Fruit fly (Drosophila melanogaster) whole organism, prepupa: ENCODE measurements around the gene CG17141.
A peak's percentile ranks its signal among the peaks of the same experiment; 100 is the strongest.

Experiments
- Blimp-1 ChIP-seq: fragments of 200-800 bp; sonication (Bioruptor generic); optimal IDR thresholded peaks from 3 replicates; lab custom pipeline; 2017; ENCODE audit warnings: missing biosample characterization, missing genetic modification characterization, mild to moderate bottlenecking, moderate library complexity, missing genetic modification reagents
- CG10631 ChIP-seq: fragments of 200-800 bp; sonication (Bioruptor generic); optimal IDR thresholded peaks from 2 replicates; lab custom pipeline; 2016; ENCODE audit warnings: missing biosample characterization, missing genetic modification characterization
- CG10669 ChIP-seq: fragments of 200-800 bp; sonication (Bioruptor generic); optimal IDR thresholded peaks from 3 replicates; lab custom pipeline; 2018; ENCODE audit warnings: missing biosample characterization, mild to moderate bottlenecking, missing genetic modification characterization, moderate library complexity
- CG11294 ChIP-seq: fragments of 200-800 bp; sonication (Bioruptor generic); IDR thresholded peaks from 2 replicates; pipeline ENCODE4 v1.3.6; 2022; ENCODE audit warnings: missing biosample characterization, missing genetic modification characterization
- CG11762 ChIP-seq: fragments of 200-800 bp; sonication (Bioruptor generic); optimal IDR thresholded peaks from 3 replicates; lab custom pipeline; 2016; ENCODE audit warnings: missing biosample characterization, missing genetic modification characterization; ENCODE audit not compliant: insufficient read depth
- CG11902 ChIP-seq: fragments of 200-800 bp; sonication (Bioruptor generic); optimal IDR thresholded peaks from 3 replicates; lab custom pipeline; 2016; ENCODE audit warnings: missing biosample characterization, missing genetic modification characterization
- CG1621 ChIP-seq: fragments of 200-800 bp; sonication (Bioruptor generic); optimal IDR thresholded peaks from 3 replicates; lab custom pipeline; 2018; ENCODE audit warnings: missing biosample characterization, mild to moderate bottlenecking, missing genetic modification characterization
- CG16779 ChIP-seq: fragments of 200-800 bp; sonication (Bioruptor generic); optimal IDR thresholded peaks from 3 replicates; lab custom pipeline; 2017; ENCODE audit warnings: missing biosample characterization, mild to moderate bottlenecking, missing genetic modification characterization
- CG3032 ChIP-seq: fragments of 200-800 bp; optimal IDR thresholded peaks from 2 replicates; lab custom pipeline; 2019; ENCODE audit warnings: missing biosample characterization, mild to moderate bottlenecking, missing genetic modification characterization, moderate library complexity
- CG31627 ChIP-seq: fragments of 200-800 bp; sonication (Bioruptor generic); optimal IDR thresholded peaks from 3 replicates; lab custom pipeline; 2016; ENCODE audit warnings: missing biosample characterization, missing genetic modification characterization
- CG32006 ChIP-seq: fragments of 200-800 bp; sonication (Bioruptor generic); optimal IDR thresholded peaks from 3 replicates; lab custom pipeline; 2017; ENCODE audit warnings: missing biosample characterization, mild to moderate bottlenecking, missing genetic modification characterization
- CG34406 ChIP-seq: fragments of 200-800 bp; sonication (Bioruptor generic); optimal IDR thresholded peaks from 3 replicates; lab custom pipeline; 2016; ENCODE audit warnings: missing biosample characterization, missing genetic modification characterization
- CG3919 ChIP-seq: fragments of 200-800 bp; sonication (Bioruptor generic); optimal IDR thresholded peaks from 3 replicates; lab custom pipeline; 2016; ENCODE audit warnings: missing biosample characterization, missing genetic modification characterization
- CG4318 ChIP-seq: fragments of 200-800 bp; sonication (Bioruptor generic); optimal IDR thresholded peaks from 3 replicates; lab custom pipeline; 2017; ENCODE audit warnings: missing biosample characterization, mild to moderate bottlenecking, missing genetic modification characterization
- CG6163 ChIP-seq: fragments of 200-800 bp; sonication (Bioruptor generic); IDR thresholded peaks from 3 replicates; pipeline ENCODE4 v1.3.6; 2022; ENCODE audit warnings: missing biosample characterization, missing genetic modification characterization
- CG6276 ChIP-seq: fragments of 200-800 bp; sonication (Bioruptor generic); optimal IDR thresholded peaks from 2 replicates; lab custom pipeline; 2017; ENCODE audit warnings: missing biosample characterization, mild to moderate bottlenecking, missing genetic modification characterization
- CG6792 ChIP-seq: fragments of 200-800 bp; sonication (Bioruptor generic); optimal IDR thresholded peaks from 3 replicates; lab custom pipeline; 2016; ENCODE audit warnings: missing biosample characterization, missing genetic modification characterization
- CG6854 ChIP-seq: fragments of 200-800 bp; sonication (Bioruptor generic); optimal IDR thresholded peaks from 2 replicates; lab custom pipeline; 2017; ENCODE audit warnings: missing biosample characterization, mild to moderate bottlenecking, missing genetic modification characterization
- CG7368 ChIP-seq: fragments of 200-800 bp; sonication (Bioruptor generic); optimal IDR thresholded peaks from 3 replicates; lab custom pipeline; 2016; ENCODE audit warnings: missing biosample characterization, missing genetic modification characterization
- CG8119 ChIP-seq: fragments of 200-800 bp; sonication (Bioruptor generic); IDR thresholded peaks from 3 replicates; pipeline ENCODE4 v1.3.6; 2022; ENCODE audit warnings: missing biosample characterization, missing genetic modification characterization
- CG8319 ChIP-seq: fragments of 200-800 bp; sonication (Bioruptor generic); optimal IDR thresholded peaks from 3 replicates; lab custom pipeline; 2016; ENCODE audit warnings: missing biosample characterization, missing genetic modification characterization
- CG8632 ChIP-seq: fragments of 200-800 bp; sonication (Bioruptor generic); optimal IDR thresholded peaks from 3 replicates; lab custom pipeline; 2016; ENCODE audit warnings: missing biosample characterization, missing genetic modification characterization
- Eip75B ChIP-seq: fragments of 200-800 bp; sonication (Bioruptor generic); optimal IDR thresholded peaks from 3 replicates; lab custom pipeline; 2016; ENCODE audit warnings: missing biosample characterization, missing genetic modification characterization
- Eip78C ChIP-seq: fragments of 200-800 bp; sonication (Bioruptor generic); peaks from one replicate; lab custom pipeline; 2016; ENCODE audit warnings: missing biosample characterization, missing genetic modification characterization
- Eip93F ChIP-seq: fragments of 200-800 bp; sonication (Bioruptor generic); optimal IDR thresholded peaks from 2 replicates; lab custom pipeline; 2016; ENCODE audit warnings: missing biosample characterization, mild to moderate bottlenecking, missing genetic modification characterization
- Ets21C ChIP-seq: fragments of 200-800 bp; sonication (Bioruptor generic); optimal IDR thresholded peaks from 3 replicates; lab custom pipeline; 2016; ENCODE audit warnings: missing biosample characterization, missing genetic modification characterization
- Gug ChIP-seq: fragments of 200-800 bp; sonication (Bioruptor generic); IDR thresholded peaks from 2 replicates; pipeline ENCODE4 v1.3.6; 2022; ENCODE audit warnings: missing biosample characterization, missing genetic modification characterization
- Hr38 ChIP-seq: sonication (Bioruptor generic); optimal IDR thresholded peaks from 2 replicates; lab custom pipeline; 2016; ENCODE audit warnings: missing biosample characterization, missing genetic modification characterization
- Hr39 ChIP-seq: fragments of 200-800 bp; sonication (Bioruptor generic); optimal IDR thresholded peaks from 2 replicates; lab custom pipeline; 2016; ENCODE audit warnings: missing biosample characterization, missing genetic modification characterization
- Hr4 ChIP-seq: fragments of 200-800 bp; sonication (Bioruptor generic); optimal IDR thresholded peaks from 3 replicates; lab custom pipeline; 2016; ENCODE audit warnings: missing biosample characterization, missing genetic modification characterization
- Lpt ChIP-seq: fragments of 200-800 bp; sonication (Bioruptor generic); optimal IDR thresholded peaks from 3 replicates; lab custom pipeline; 2016; ENCODE audit warnings: missing biosample characterization, missing genetic modification characterization
- Smox ChIP-seq: fragments of 200-800 bp; sonication (Bioruptor generic); optimal IDR thresholded peaks from 3 replicates; lab custom pipeline; 2016; ENCODE audit warnings: missing biosample characterization, missing genetic modification characterization
- Sox14 ChIP-seq: fragments of 200-800 bp; sonication (Bioruptor generic); optimal IDR thresholded peaks from 3 replicates; lab custom pipeline; 2016; ENCODE audit warnings: missing biosample characterization, missing genetic modification characterization
- Sox15 ChIP-seq: fragments of 200-800 bp; sonication (Bioruptor generic); optimal IDR thresholded peaks from 3 replicates; lab custom pipeline; 2016; ENCODE audit warnings: missing biosample characterization, missing genetic modification characterization
- achi ChIP-seq: fragments of 200-800 bp; sonication (Bioruptor generic); optimal IDR thresholded peaks from 3 replicates; lab custom pipeline; 2016; ENCODE audit warnings: missing biosample characterization, missing genetic modification characterization
- acj6 ChIP-seq: fragments of 200-800 bp; sonication (Bioruptor generic); optimal IDR thresholded peaks from 3 replicates; lab custom pipeline; 2016; ENCODE audit warnings: missing biosample characterization, missing genetic modification characterization
- cyc ChIP-seq: fragments of 200-800 bp; sonication (Bioruptor generic); optimal IDR thresholded peaks from 3 replicates; lab custom pipeline; 2016; ENCODE audit warnings: missing biosample characterization, missing genetic modification characterization
- dac ChIP-seq: fragments of 200-800 bp; sonication (Bioruptor generic); optimal IDR thresholded peaks from 2 replicates; lab custom pipeline; 2017; ENCODE audit warnings: missing biosample characterization, mild to moderate bottlenecking, missing genetic modification characterization
- dsx ChIP-seq: fragments of 200-800 bp; optimal IDR thresholded peaks from 3 replicates; lab custom pipeline; 2019; ENCODE audit warnings: missing biosample characterization, mild to moderate bottlenecking, missing genetic modification characterization, moderate library complexity; ENCODE audit not compliant: poor library complexity, severe bottlenecking
- esn ChIP-seq: fragments of 200-800 bp; sonication (Bioruptor generic); optimal IDR thresholded peaks from 2 replicates; lab custom pipeline; 2016; ENCODE audit warnings: missing biosample characterization, mild to moderate bottlenecking, missing genetic modification characterization, moderate library complexity
- fd59A ChIP-seq: fragments of 200-800 bp; sonication (Bioruptor generic); optimal IDR thresholded peaks from 2 replicates; lab custom pipeline; 2017; ENCODE audit warnings: missing biosample characterization, mild to moderate bottlenecking, missing genetic modification characterization, missing genetic modification reagents
- lz ChIP-seq: fragments of 200-800 bp; sonication (Bioruptor generic); optimal IDR thresholded peaks from 3 replicates; lab custom pipeline; 2016; ENCODE audit warnings: missing biosample characterization, missing genetic modification characterization
- net ChIP-seq: fragments of 200-800 bp; sonication (Bioruptor generic); optimal IDR thresholded peaks from 3 replicates; lab custom pipeline; 2016; ENCODE audit warnings: missing biosample characterization, missing genetic modification characterization
- pdm3 ChIP-seq: fragments of 200-800 bp; sonication (Bioruptor generic); optimal IDR thresholded peaks from 3 replicates; lab custom pipeline; 2016; ENCODE audit warnings: missing biosample characterization, missing genetic modification characterization
- spab ChIP-seq: fragments of 200-800 bp; sonication (Bioruptor generic); optimal IDR thresholded peaks from 2 replicates; lab custom pipeline; 2017; ENCODE audit warnings: missing biosample characterization, mild to moderate bottlenecking, missing genetic modification characterization, missing genetic modification reagents
- svp ChIP-seq: fragments of 200-800 bp; sonication (Bioruptor generic); peaks from one replicate; lab custom pipeline; 2016; ENCODE audit warnings: missing biosample characterization, missing genetic modification characterization
- topi ChIP-seq: fragments of 200-800 bp; sonication (Bioruptor generic); optimal IDR thresholded peaks from 3 replicates; lab custom pipeline; 2016; ENCODE audit warnings: missing biosample characterization, missing genetic modification characterization
- vri ChIP-seq: fragments of 200-800 bp; sonication (Bioruptor generic); optimal IDR thresholded peaks from 3 replicates; lab custom pipeline; 2016; ENCODE audit warnings: missing biosample characterization, mild to moderate bottlenecking, missing genetic modification characterization

The CG17141 gene

DNA sequence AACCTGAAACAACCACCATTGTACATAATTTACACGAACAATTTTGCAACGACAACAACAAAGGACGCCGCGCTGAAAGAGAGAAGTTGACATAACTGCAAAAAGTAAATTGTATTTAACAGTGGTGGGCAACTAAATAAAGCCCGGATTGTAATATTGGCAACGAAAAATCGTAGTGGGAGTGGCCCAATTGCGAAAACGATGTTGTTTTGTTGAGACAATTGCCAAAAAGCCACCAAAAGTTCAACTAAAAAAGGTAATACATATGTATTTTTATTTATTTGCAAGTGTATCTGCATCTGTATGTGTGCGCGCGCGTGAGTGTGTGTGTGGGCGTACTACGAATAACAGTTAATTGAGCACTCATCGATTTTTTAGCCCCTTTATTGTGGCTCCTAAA is 3.7 kb upstream of the CG17141 start (continued):
- peak; percentile 25 for TF ChIP-seq lz (GFP tag; lab: Kevin White, UChicago)
- no peak for TF ChIP-seq CG1621 (tag; lab: Kevin White, UChicago)
- TF ChIP-seq CG8632 (GFP tag; lab: Kevin White, UChicago): no peak
- peak; percentile 55 for TF ChIP-seq pdm3 (GFP tag; lab: Kevin White, UChicago)
- TF ChIP-seq CG11902: no peak
- TF ChIP-seq Smox (GFP tag; lab: Kevin White, UChicago): peak; percentile 6
- TF ChIP-seq dac: peak; percentile 16
- TF ChIP-seq CG10631: no peak
- TF ChIP-seq svp (GFP tag; lab: Kevin White, UChicago): peak; percentile 65
- TF ChIP-seq cyc (GFP tag; lab: Kevin White, UChicago): peak; percentile 20
- no peak for TF ChIP-seq Eip93F (GFP tag; lab: Kevin White, UChicago)
- peak; percentile 9 for TF ChIP-seq topi (GFP tag; lab: Kevin White, UChicago)
- TF ChIP-seq Gug (GFP tag; lab: Robert Waterston, UW): peak; percentile 47; the same call in 1 of the 2 replicates
- peak; percentile 27 for TF ChIP-seq CG10669 (GFP tag; lab: Kevin White, UChicago)
- TF ChIP-seq CG7368 (GFP tag; lab: Kevin White, UChicago): peak; percentile 42
- peak; percentile 2 for TF ChIP-seq CG34406 (GFP tag; lab: Kevin White, UChicago)
- TF ChIP-seq achi (GFP tag; lab: Kevin White, UChicago): peak; percentile 15
- TF ChIP-seq CG4318 (GFP tag; lab: Kevin White, UChicago): no peak
- peak; percentile 64 for TF ChIP-seq Hr4 (GFP tag; lab: Kevin White, UChicago)
- peak; percentile 15 for TF ChIP-seq Ets21C
- no peak for TF ChIP-seq CG16779
- no peak for TF ChIP-seq fd59A
- TF ChIP-seq acj6: peak; percentile 40
- TF ChIP-seq Hr38 (GFP tag; lab: Kevin White, UChicago): no peak
- TF ChIP-seq net (GFP tag; lab: Kevin White, UChicago): no peak
- no peak for TF ChIP-seq CG3032 (tag; lab: Kevin White, UChicago)
- TF ChIP-seq vri: peak; percentile 39
- TF ChIP-seq CG6854 (GFP tag; lab: Kevin White, UChicago): no peak
- peak; percentile 29 for TF ChIP-seq Hr39
- no peak for TF ChIP-seq Eip75B (GFP tag; lab: Kevin White, UChicago)
- peak; percentile 53; the same call in 2 of the 3 replicates for TF ChIP-seq CG8119
- TF ChIP-seq Sox14 (GFP tag; lab: Kevin White, UChicago): peak; percentile 17
- TF ChIP-seq Sox15 (GFP tag; lab: Kevin White, UChicago): no peak
- TF ChIP-seq CG3919: no peak
- peak; percentile 54 for TF ChIP-seq CG32006 (GFP tag; lab: Kevin White, UChicago)
- TF ChIP-seq CG6276 (GFP tag; lab: Kevin White, UChicago): no peak
- TF ChIP-seq Eip78C (GFP tag; lab: Kevin White, UChicago): peak; percentile 73
- peak; percentile 42 for TF ChIP-seq CG11762 (GFP tag; lab: Kevin White, UChicago)

DNA sequence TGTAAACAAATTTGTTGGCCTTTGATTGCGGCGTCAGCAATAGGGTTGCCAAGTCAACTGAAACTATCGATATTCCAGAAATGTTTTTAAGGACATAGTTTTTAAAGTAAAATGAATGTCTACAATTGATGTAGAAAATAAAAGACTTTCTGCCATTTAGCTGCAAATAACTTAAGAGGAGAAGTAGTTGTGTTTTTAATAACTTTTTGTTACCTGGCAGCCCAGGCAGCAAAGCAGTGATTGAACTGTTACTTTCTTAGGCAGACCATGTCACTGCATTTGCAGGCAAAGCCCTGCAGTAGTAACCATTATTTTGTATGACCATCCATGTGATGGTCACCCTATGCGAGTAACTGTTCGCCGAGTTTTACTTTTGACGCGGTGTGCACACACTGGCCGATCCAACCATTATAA is 3.1 kb upstream of the CG17141 start, which contains the start of the genes rumi, CG7029 and Usp12-46:
TSS of gene rumi (minus strand) at position 64 of the 414 bp plus-strand sequence.
TSS of gene CG7029 (plus strand) at position 368 of the 414 bp plus-strand sequence.
TSS of gene Usp12-46 (plus strand) at position 368 of the 414 bp plus-strand sequence.
- TF ChIP-seq Hr38 (GFP tag; lab: Kevin White, UChicago) (peak; percentile 11), Sox15 (GFP tag; lab: Kevin White, UChicago) (peak; percentile 87), CG8119 (peak; percentile 65; the same call in 2 of the 3 replicates), CG1621 (tag; lab: Kevin White, UChicago) (peak; percentile 54), CG3032 (tag; lab: Kevin White, UChicago) (peak; percentile 83), Lpt (GFP tag; lab: Kevin White, UChicago) (peak; percentile 68), CG10631 (no peak), Ets21C (no peak), spab (GFP tag; lab: Kevin White, UChicago) (no peak), CG32006 (GFP tag; lab: Kevin White, UChicago) (no peak), svp (GFP tag; lab: Kevin White, UChicago) (peak; percentile 94), net (GFP tag; lab: Kevin White, UChicago) (no peak), lz (GFP tag; lab: Kevin White, UChicago) (peak; percentile 88), fd59A (peak; percentile 52), CG6276 (GFP tag; lab: Kevin White, UChicago) (no peak), Hr4 (GFP tag; lab: Kevin White, UChicago) (no peak), Hr39 (peak; percentile 93), esn (GFP tag; lab: Kevin White, UChicago) (peak; percentile 88), achi (GFP tag; lab: Kevin White, UChicago) (peak; percentile 77), CG6854 (GFP tag; lab: Kevin White, UChicago) (peak; percentile 1), CG6163 (GFP tag; lab: Robert Waterston, UW) (peak; percentile 91), CG11294 (GFP tag; lab: Robert Waterston, UW) (peak; percentile 53; the same call in 1 of the 2 replicates), dsx (GFP tag; lab: Kevin White, UChicago) (peak; percentile 59), CG6792 (GFP tag; lab: Kevin White, UChicago) (no peak), Blimp-1 (GFP tag; lab: Kevin White, UChicago) (peak; percentile 31), Eip93F (GFP tag; lab: Kevin White, UChicago) (no peak), CG7368 (GFP tag; lab: Kevin White, UChicago) (no peak), CG11762 (GFP tag; lab: Kevin White, UChicago) (peak; percentile 78), CG31627 (GFP tag; lab: Kevin White, UChicago) (peak; percentile 92), CG8319 (GFP tag; lab: Kevin White, UChicago) (peak; percentile 79)
